Fruit fly (Drosophila melanogaster) whole organism: ENCODE measurements around the gene CAH2.

ENCODE experiments used
- CG8478 ChIP-seq: fragments of >200 bp; optimal IDR thresholded peaks from 2 replicates; lab custom pipeline; 2018; ENCODE audit warnings: inconsistent platforms
- Dll ChIP-seq: fragments of >200 bp; optimal IDR thresholded peaks from 2 replicates; lab custom pipeline; 2017
- EcR ChIP-seq, 2 experiments: fragments of >200 bp; optimal IDR thresholded peaks; 2 replicates each; lab custom pipeline; 2017; ENCODE audit warnings: missing biosample characterization in 2 of 2, missing genetic modification characterization in 2 of 2, missing genetic modification reagents in 2 of 2

dm6 chr3L:12162156-12162682 lies 15.2 kb upstream of the CAH2 start:
- no peak for TF ChIP-seq CG8478 (lab: Kevin White, UChicago)
- TF ChIP-seq EcR (GFP tag; optimal IDR thresholded peaks at IDR 0.05; lab: Kevin White, UChicago) = no peak
- no peak for TF ChIP-seq Dll (lab: Kevin White, UChicago)
